Worm (Caenorhabditis elegans) whole organism, mixed stage, embryonic: ENCODE results near the gene F49F1.14.

Experiments used
- ces-1 ChIP-seq: fragments of 150-350 bp; optimal IDR thresholded peaks from 2 replicates; lab custom pipeline; 2014; ENCODE audit warnings: missing biosample characterization, missing genetic modification reagents, missing genetic modification characterization
- elt-1 ChIP-seq: sonication (generic microtip); optimal IDR thresholded peaks from 2 replicates; lab custom pipeline; 2017; ENCODE audit warnings: missing genetic modification characterization, mild to moderate bottlenecking, missing compliant biosample characterization, antibody characterized with exemption, moderate library complexity, borderline replicate concordance; ENCODE audit not compliant: insufficient read depth
- lin-32 ChIP-seq: fragments of 200-800 bp; sonication (Bioruptor generic); optimal IDR thresholded peaks from 2 replicates; lab custom pipeline; 2018; ENCODE audit warnings: mild to moderate bottlenecking, missing genetic modification characterization, missing compliant biosample characterization
- lsy-2 ChIP-seq: fragments of 150-350 bp; optimal IDR thresholded peaks from 2 replicates; lab custom pipeline; 2014; ENCODE audit warnings: missing biosample characterization, missing genetic modification characterization
- nhr-237 ChIP-seq: fragments of 150-350 bp; optimal IDR thresholded peaks from 2 replicates; lab custom pipeline; 2014; ENCODE audit warnings: missing biosample characterization, missing genetic modification characterization
- pha-4 ChIP-seq: fragments of 150-350 bp; optimal IDR thresholded peaks from 2 replicates; lab custom pipeline; 2018; ENCODE audit warnings: missing biosample characterization, missing genetic modification reagents, missing genetic modification characterization
- unc-120 ChIP-seq: sonication (generic microtip); optimal IDR thresholded peaks from 2 replicates; lab custom pipeline; 2017; ENCODE audit warnings: missing genetic modification characterization, missing compliant biosample characterization; ENCODE audit not compliant: poor library complexity, severe bottlenecking
- unc-39 ChIP-seq: fragments of 150-350 bp; optimal IDR thresholded peaks from 2 replicates; lab custom pipeline; 2014; ENCODE audit warnings: missing biosample characterization, missing genetic modification characterization
- ztf-11 ChIP-seq: fragments of 150-350 bp; optimal IDR thresholded peaks from 2 replicates; lab custom pipeline; 2014; ENCODE audit warnings: missing biosample characterization, missing genetic modification characterization

DNA sequence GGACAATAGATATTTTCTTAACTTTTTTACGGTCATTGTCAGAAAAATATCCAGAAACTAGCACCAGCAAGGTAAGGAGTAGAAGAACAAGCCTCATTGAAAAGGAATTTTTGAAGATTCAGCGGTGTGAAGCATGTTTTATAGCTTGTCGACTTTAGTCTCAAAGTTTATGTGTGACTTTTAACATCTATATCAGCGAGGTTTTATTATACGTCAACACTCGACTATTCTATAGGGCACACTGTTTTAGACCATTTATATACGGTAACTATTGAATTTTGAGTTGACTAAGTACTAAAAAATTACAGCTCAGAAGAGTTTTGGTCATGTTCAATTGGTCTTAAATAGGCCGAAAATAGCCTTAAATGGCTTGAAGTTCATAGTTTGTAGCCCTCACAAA is 29.0 kb upstream of the F49F1.14 start, which contains the start of gene F49F1.11:
- TF ChIP-seq unc-120 (no peak), unc-39 (tag; lab: Kevin White, UChicago) (no peak), pha-4 (tag; lab: Kevin White, UChicago) (no peak), lin-32 (GFP tag; lab: Kevin White, UChicago) (no peak), ces-1 (no peak), nhr-237 (tag; lab: Kevin White, UChicago) (no peak), ztf-11 (tag; lab: Kevin White, UChicago) (no peak), lsy-2 (tag; lab: Kevin White, UChicago) (no peak), elt-1 (tag; lab: Kevin White, UChicago) (no peak)
